Worm (Caenorhabditis elegans) whole organism, L2 larva: ENCODE measurements around the gene T01G5.6.

Experiments used
- F13H6.1 ChIP-seq: sonication (generic microtip); optimal IDR thresholded peaks from 2 replicates; lab custom pipeline; 2016; ENCODE audit warnings: missing genetic modification characterization, missing compliant biosample characterization
- R02D3.7 ChIP-seq: fragments of 150-350 bp; optimal IDR thresholded peaks from 2 replicates; lab custom pipeline; 2014; ENCODE audit warnings: missing biosample characterization, missing genetic modification characterization
- alr-1 ChIP-seq: fragments of 150-350 bp; optimal IDR thresholded peaks from 2 replicates; lab custom pipeline; 2014; ENCODE audit warnings: missing biosample characterization, missing genetic modification characterization
- aly-2 ChIP-seq: fragments of 150-350 bp; optimal IDR thresholded peaks from 2 replicates; lab custom pipeline; 2014; ENCODE audit warnings: missing biosample characterization, missing genetic modification characterization
- elt-1 ChIP-seq: fragments of 150-350 bp; optimal IDR thresholded peaks from 2 replicates; lab custom pipeline; 2014; ENCODE audit warnings: missing biosample characterization, missing genetic modification characterization
- elt-3 ChIP-seq: sonication (generic microtip); optimal IDR thresholded peaks from 2 replicates; lab custom pipeline; 2017; ENCODE audit warnings: missing biosample characterization, missing genetic modification characterization
- lin-11 ChIP-seq: fragments of 150-350 bp; sonication (generic microtip); optimal IDR thresholded peaks from 2 replicates; lab custom pipeline; 2014; ENCODE audit warnings: missing biosample characterization, missing genetic modification characterization, inconsistent platforms, mixed read lengths
- mdl-1 ChIP-seq, 2 experiments: fragments of 150-350 bp in 1 of 2; sonication (generic microtip) in 1 of 2; optimal IDR thresholded peaks; 2 replicates each; lab custom pipeline; 2017; ENCODE audit warnings: missing biosample characterization in 2 of 2, missing genetic modification characterization in 2 of 2
- nhr-77 ChIP-seq: fragments of 150-350 bp; optimal IDR thresholded peaks from 2 replicates; lab custom pipeline; 2014; ENCODE audit warnings: missing biosample characterization, missing genetic modification characterization
- skn-1 ChIP-seq: sonication (generic microtip); optimal IDR thresholded peaks from 2 replicates; lab custom pipeline; 2017; ENCODE audit warnings: missing biosample characterization, missing genetic modification characterization
- sma-3 ChIP-seq: sonication (generic microtip); optimal IDR thresholded peaks from 2 replicates; lab custom pipeline; 2016; ENCODE audit warnings: missing genetic modification reagents, missing genetic modification characterization, missing compliant biosample characterization
- unc-39 ChIP-seq: fragments of 150-350 bp; optimal IDR thresholded peaks from 2 replicates; lab custom pipeline; 2014; ENCODE audit warnings: missing biosample characterization, missing genetic modification characterization
- unc-62 ChIP-seq: fragments of 150-350 bp; optimal IDR thresholded peaks from 2 replicates; lab custom pipeline; 2014; ENCODE audit warnings: missing biosample characterization, missing genetic modification reagents, missing genetic modification characterization
- zag-1 ChIP-seq: fragments of 150-350 bp; optimal IDR thresholded peaks from 2 replicates; lab custom pipeline; 2014; ENCODE audit warnings: missing biosample characterization, missing genetic modification characterization

DNA sequence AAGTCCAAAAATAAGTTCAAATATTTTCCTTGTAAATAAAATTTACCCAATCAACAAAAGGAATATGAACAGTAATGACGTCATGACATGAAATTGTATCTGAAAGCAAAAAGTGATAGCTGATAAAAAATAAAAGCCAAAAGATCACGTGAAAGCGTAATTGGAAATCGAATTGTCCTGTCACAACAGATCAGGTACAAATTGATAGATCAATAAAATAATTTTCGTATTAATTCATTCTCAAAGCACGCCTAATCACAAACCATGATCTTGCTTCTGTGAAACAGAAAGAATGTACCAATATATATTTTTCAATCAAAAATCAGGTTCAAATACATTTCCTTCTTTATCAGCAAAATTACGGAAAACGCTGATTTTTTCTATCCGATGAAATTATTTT lies 5.6 kb upstream of the T01G5.6 start, which contains the start of gene flor-1:
- TF ChIP-seq aly-2 (tag; lab: Kevin White, UChicago) = no peak
- TF ChIP-seq elt-3 (tag; lab: Kevin White, UChicago) = no peak
- no peak for TF ChIP-seq unc-39 (tag; lab: Kevin White, UChicago)
- TF ChIP-seq zag-1 (tag; lab: Kevin White, UChicago) = no peak
- no peak for TF ChIP-seq sma-3
- no peak for TF ChIP-seq F13H6.1 (tag; lab: Kevin White, UChicago)
- TF ChIP-seq skn-1 (tag; lab: Kevin White, UChicago) = no peak
- TF ChIP-seq alr-1 = no peak
- no peak for TF ChIP-seq unc-62 (GFP tag; lab: Kevin White, UChicago)
- TF ChIP-seq lin-11 (tag; lab: Kevin White, UChicago) = no peak
- TF ChIP-seq mdl-1 (tag; optimal IDR thresholded peaks at IDR 0.05; lab: Kevin White, UChicago) = no peak
- TF ChIP-seq elt-1 (tag; lab: Kevin White, UChicago) = no peak
- TF ChIP-seq R02D3.7 (tag; lab: Kevin White, UChicago) = no peak
- no peak for TF ChIP-seq nhr-77 (tag; lab: Kevin White, UChicago)
